Fruit fly (Drosophila melanogaster) whole organism, embryonic: ENCODE measurements around the gene gcm.

ENCODE experiments used
- Asciz ChIP-seq: fragments of 200-800 bp; sonication (Bioruptor generic); optimal IDR thresholded peaks from 2 replicates; lab custom pipeline; 2017; ENCODE audit warnings: missing biosample characterization, mild to moderate bottlenecking, missing genetic modification characterization, missing genetic modification reagents
- CG1024 ChIP-seq: fragments of 200-800 bp; sonication (Bioruptor generic); IDR thresholded peaks from 2 replicates; pipeline ENCODE4 v1.3.6; 2022; ENCODE audit warnings: missing biosample characterization, missing genetic modification characterization
- CG10462 ChIP-seq: fragments of 200-800 bp; sonication (Bioruptor generic); optimal IDR thresholded peaks from 2 replicates; lab custom pipeline; 2016; ENCODE audit warnings: missing biosample characterization, missing genetic modification characterization
- CG10543 ChIP-seq: fragments of 200-800 bp; sonication (Bioruptor generic); optimal IDR thresholded peaks from 3 replicates; lab custom pipeline; 2017; ENCODE audit warnings: missing biosample characterization, mild to moderate bottlenecking, missing genetic modification characterization, moderate library complexity
- CG10979 ChIP-seq: fragments of 200-800 bp; sonication (Bioruptor generic); optimal IDR thresholded peaks from 2 replicates; lab custom pipeline; 2018; ENCODE audit warnings: missing biosample characterization, mild to moderate bottlenecking, missing genetic modification characterization, moderate library complexity
- CG11696 ChIP-seq: fragments of 200-800 bp; sonication (Bioruptor generic); IDR thresholded peaks from 2 replicates; pipeline ENCODE4 v1.3.6; 2022; ENCODE audit warnings: missing biosample characterization, missing genetic modification characterization
- CG11723 ChIP-seq: fragments of 200-800 bp; sonication (Bioruptor generic); optimal IDR thresholded peaks from 2 replicates; lab custom pipeline; 2017; ENCODE audit warnings: missing biosample characterization, mild to moderate bottlenecking, missing genetic modification characterization
- CG13424 ChIP-seq: fragments of 200-800 bp; sonication (Bioruptor generic); optimal IDR thresholded peaks from 2 replicates; lab custom pipeline; 2019; ENCODE audit warnings: missing biosample characterization, mild to moderate bottlenecking, missing genetic modification characterization, moderate library complexity
- CG13624 ChIP-seq: fragments of 200-800 bp; sonication (Bioruptor generic); optimal IDR thresholded peaks from 2 replicates; lab custom pipeline; 2016; ENCODE audit warnings: missing biosample characterization, missing genetic modification characterization
- CG14667 ChIP-seq: fragments of 200-800 bp; sonication (Bioruptor generic); IDR thresholded peaks from 2 replicates; pipeline ENCODE4 v1.3.6; 2022; ENCODE audit warnings: missing biosample characterization, missing genetic modification characterization
- CG1647 ChIP-seq: fragments of 200-800 bp; sonication (Bioruptor generic); optimal IDR thresholded peaks from 3 replicates; lab custom pipeline; 2016; ENCODE audit warnings: missing biosample characterization, missing genetic modification characterization
- CG17912 ChIP-seq: fragments of 200-800 bp; sonication (Bioruptor generic); optimal IDR thresholded peaks from 2 replicates; lab custom pipeline; 2018; ENCODE audit warnings: missing biosample characterization, mild to moderate bottlenecking, missing genetic modification characterization
- CG30403 ChIP-seq: fragments of 200-800 bp; sonication (Bioruptor generic); optimal IDR thresholded peaks from 3 replicates; lab custom pipeline; 2016; ENCODE audit warnings: missing biosample characterization, missing genetic modification characterization
- CG31365 ChIP-seq: fragments of 200-800 bp; sonication (Bioruptor generic); optimal IDR thresholded peaks from 2 replicates; lab custom pipeline; 2018; ENCODE audit warnings: missing biosample characterization, mild to moderate bottlenecking, missing genetic modification characterization
- CG3407 ChIP-seq: fragments of 200-800 bp; sonication (Bioruptor generic); optimal IDR thresholded peaks from 2 replicates; lab custom pipeline; 2018; ENCODE audit warnings: missing biosample characterization, mild to moderate bottlenecking, missing genetic modification characterization
- CG42726 ChIP-seq: fragments of 200-800 bp; sonication (Bioruptor generic); IDR thresholded peaks from 2 replicates; pipeline ENCODE4 v1.3.6; 2022; ENCODE audit warnings: missing biosample characterization, missing genetic modification characterization; ENCODE audit not compliant: partially characterized antibody
- CG4854 ChIP-seq: fragments of 200-800 bp; sonication (Bioruptor generic); optimal IDR thresholded peaks from 2 replicates; lab custom pipeline; 2016; ENCODE audit warnings: missing biosample characterization, missing genetic modification characterization, inconsistent platforms
- CG6854 ChIP-seq: fragments of 200-800 bp; sonication (Bioruptor generic); optimal IDR thresholded peaks from 3 replicates; lab custom pipeline; 2017; ENCODE audit warnings: missing biosample characterization, mild to moderate bottlenecking, missing genetic modification characterization
- CG7745 ChIP-seq: fragments of 200-800 bp; sonication (Bioruptor generic); optimal IDR thresholded peaks from 2 replicates; lab custom pipeline; 2018; ENCODE audit warnings: missing biosample characterization, mild to moderate bottlenecking, missing genetic modification characterization, moderate library complexity
- CG7963 ChIP-seq: fragments of 200-800 bp; sonication (Bioruptor generic); IDR thresholded peaks from 3 replicates; pipeline ENCODE4 v1.3.6; 2022; ENCODE audit warnings: missing biosample characterization, missing genetic modification characterization; ENCODE audit not compliant: partially characterized antibody
- CG8765 ChIP-seq: fragments of 200-800 bp; sonication (Bioruptor generic); IDR thresholded peaks from 2 replicates; pipeline ENCODE4 v1.3.6; 2022; ENCODE audit warnings: missing biosample characterization, missing genetic modification characterization
- CG9609 ChIP-seq: fragments of 200-800 bp; sonication (Bioruptor generic); optimal IDR thresholded peaks from 3 replicates; lab custom pipeline; 2016; ENCODE audit warnings: missing biosample characterization, missing genetic modification characterization
- D19B ChIP-seq: fragments of 200-800 bp; sonication (Bioruptor generic); optimal IDR thresholded peaks from 2 replicates; lab custom pipeline; 2017; ENCODE audit warnings: missing biosample characterization, mild to moderate bottlenecking, missing genetic modification characterization
- Dp ChIP-seq: fragments of 200-800 bp; sonication (Bioruptor generic); optimal IDR thresholded peaks from 2 replicates; lab custom pipeline; 2018; ENCODE audit warnings: missing biosample characterization, mild to moderate bottlenecking, missing genetic modification characterization, moderate library complexity
- Fer2 ChIP-seq: fragments of 200-800 bp; sonication (Bioruptor generic); optimal IDR thresholded peaks from 2 replicates; lab custom pipeline; 2018; ENCODE audit warnings: missing biosample characterization, mild to moderate bottlenecking, missing genetic modification characterization, moderate library complexity
- MTF-1 ChIP-seq: fragments of 200-800 bp; sonication (Bioruptor generic); optimal IDR thresholded peaks from 2 replicates; lab custom pipeline; 2018; ENCODE audit warnings: missing biosample characterization, mild to moderate bottlenecking, missing genetic modification characterization, borderline replicate concordance
- Mes4 ChIP-seq: fragments of 200-800 bp; sonication (Bioruptor generic); optimal IDR thresholded peaks from 2 replicates; lab custom pipeline; 2016; ENCODE audit warnings: missing biosample characterization, missing genetic modification characterization
- Myb ChIP-seq: fragments of 200-800 bp; sonication (Bioruptor generic); optimal IDR thresholded peaks from 2 replicates; lab custom pipeline; 2016; ENCODE audit warnings: missing biosample characterization, missing genetic modification characterization
- TFAM ChIP-seq: fragments of 200-800 bp; sonication (Bioruptor generic); optimal IDR thresholded peaks from 2 replicates; lab custom pipeline; 2017; ENCODE audit warnings: missing biosample characterization, missing genetic modification characterization, inconsistent platforms
- cas ChIP-seq: fragments of 200-800 bp; sonication (Bioruptor generic); IDR thresholded peaks from 2 replicates; pipeline ENCODE4 v1.3.6; 2022; ENCODE audit warnings: missing biosample characterization, missing genetic modification characterization
- cato ChIP-seq: fragments of 200-800 bp; sonication (Bioruptor generic); optimal IDR thresholded peaks from 2 replicates; lab custom pipeline; 2016; ENCODE audit warnings: missing biosample characterization, missing genetic modification characterization, borderline replicate concordance
- chif ChIP-seq, 2 experiments: fragments of 200-800 bp; sonication (Bioruptor generic); optimal IDR thresholded peaks; 3 replicates each; lab custom pipeline; 2016; ENCODE audit warnings: missing biosample characterization in 2 of 2, missing genetic modification characterization in 2 of 2
- en ChIP-seq: fragments of 200-800 bp; sonication (Bioruptor generic); optimal IDR thresholded peaks from 2 replicates; lab custom pipeline; 2016; ENCODE audit warnings: missing biosample characterization, missing genetic modification characterization
- esg ChIP-seq: fragments of 200-800 bp; sonication (Bioruptor generic); conservative IDR thresholded peaks from 2 replicates; pipeline ENCODE4 v1.3.6; 2022; ENCODE audit warnings: missing biosample characterization, missing genetic modification characterization
- fd102C ChIP-seq: fragments of 200-800 bp; sonication (Bioruptor generic); optimal IDR thresholded peaks from 2 replicates; lab custom pipeline; 2018; ENCODE audit warnings: missing biosample characterization, mild to moderate bottlenecking, missing genetic modification characterization, moderate library complexity
- hbn ChIP-seq: fragments of 200-800 bp; sonication (Bioruptor generic); IDR thresholded peaks from 2 replicates; pipeline ENCODE4 v1.3.6; 2022; ENCODE audit warnings: missing biosample characterization, missing genetic modification characterization; ENCODE audit not compliant: partially characterized antibody
- jigr1 ChIP-seq: fragments of 200-800 bp; sonication (Bioruptor generic); IDR thresholded peaks from 3 replicates; pipeline ENCODE4 v1.3.6; 2022; ENCODE audit warnings: missing biosample characterization, missing genetic modification characterization
- lmd ChIP-seq: fragments of 200-800 bp; sonication (Bioruptor generic); IDR thresholded peaks from 2 replicates; pipeline ENCODE4 v1.3.6; 2022; ENCODE audit warnings: missing biosample characterization, missing genetic modification characterization
- onecut ChIP-seq: fragments of 200-800 bp; sonication (Bioruptor generic); IDR thresholded peaks from 2 replicates; pipeline ENCODE4 v1.3.6; 2022; ENCODE audit warnings: missing biosample characterization, missing genetic modification characterization
- phol ChIP-seq: fragments of 200-800 bp; sonication (Bioruptor generic); optimal IDR thresholded peaks from 3 replicates; lab custom pipeline; 2018; ENCODE audit warnings: missing biosample characterization, mild to moderate bottlenecking, missing genetic modification characterization, moderate library complexity
- prd ChIP-seq, 3 experiments: fragments of >200 bp in 2 of 3; fragments of 200-800 bp in 1 of 3; sonication (Bioruptor generic) in 1 of 3; optimal IDR thresholded peaks in 2 of 3; IDR thresholded peaks in 1 of 3; 2 replicates in 2 of 3; 3 replicates in 1 of 3; pipeline versions ENCODE4 v1.3.6 to Lab custom; 2017 to 2022; ENCODE audit warnings: missing biosample characterization in 1 of 3, missing genetic modification characterization in 1 of 3
- pum ChIP-seq: fragments of 200-800 bp; sonication (Bioruptor generic); optimal IDR thresholded peaks from 2 replicates; lab custom pipeline; 2016; ENCODE audit warnings: missing biosample characterization, missing genetic modification characterization
- rib ChIP-seq: fragments of 200-800 bp; sonication (Bioruptor generic); IDR thresholded peaks from 2 replicates; pipeline ENCODE4 v1.3.6; 2022; ENCODE audit warnings: missing biosample characterization, missing genetic modification characterization
- shn ChIP-seq: fragments of 200-800 bp; sonication (Bioruptor generic); optimal IDR thresholded peaks from 3 replicates; lab custom pipeline; 2016; ENCODE audit warnings: missing biosample characterization, missing genetic modification characterization
- sisA ChIP-seq: fragments of 200-800 bp; sonication (Bioruptor generic); IDR thresholded peaks from 2 replicates; pipeline ENCODE4 v1.3.6; 2022; ENCODE audit warnings: missing biosample characterization, missing genetic modification characterization
- sug ChIP-seq: fragments of 200-800 bp; optimal IDR thresholded peaks from 2 replicates; lab custom pipeline; 2019; ENCODE audit warnings: missing biosample characterization, mild to moderate bottlenecking, missing genetic modification characterization, moderate library complexity
- trem ChIP-seq: fragments of 200-800 bp; optimal IDR thresholded peaks from 3 replicates; lab custom pipeline; 2019; ENCODE audit warnings: missing biosample characterization, mild to moderate bottlenecking, missing genetic modification characterization, moderate library complexity
- twi ChIP-seq: fragments of 200-800 bp; optimal IDR thresholded peaks from 2 replicates; lab custom pipeline; 2019; ENCODE audit warnings: missing biosample characterization, mild to moderate bottlenecking, missing genetic modification characterization, moderate library complexity

Gene gcm

dm6 chr2L:9568360-9569088, 13.0 kb downstream of the gcm start, which contains the start of gene brwl (continued):
- peak; percentile 99 for TF ChIP-seq CG10543 (GFP tag; lab: Kevin White, UChicago)
- peak; percentile 98 for TF ChIP-seq cato
- peak; percentile 95 for TF ChIP-seq cas
- peak; percentile 99 for TF ChIP-seq CG6854 (GFP tag; lab: Kevin White, UChicago)
- TF ChIP-seq Fer2 (tag; lab: Kevin White, UChicago): peak; percentile 94
- peak; percentile 98 for TF ChIP-seq CG4854 (GFP tag; lab: Kevin White, UChicago)
- TF ChIP-seq twi (tag; lab: Kevin White, UChicago): peak; percentile 96
- TF ChIP-seq Myb: peak; percentile 87
- TF ChIP-seq CG17912 (GFP tag; lab: Kevin White, UChicago): peak; percentile 83
- peak; percentile 97 for TF ChIP-seq trem (tag; lab: Kevin White, UChicago)
- TF ChIP-seq rib (GFP tag; lab: Robert Waterston, UW): peak; percentile 96
- TF ChIP-seq CG13424 (tag; lab: Kevin White, UChicago): peak; percentile 99
- peak; percentile 92 for TF ChIP-seq CG8765
- peak; percentile 89 for TF ChIP-seq CG7745 (tag; lab: Kevin White, UChicago)
- TF ChIP-seq esg (GFP tag; lab: Robert Waterston, UW): peak; percentile 98
- peak; percentile 93 for TF ChIP-seq TFAM (GFP tag; lab: Kevin White, UChicago)
- peak; percentile 97 for TF ChIP-seq CG3407 (GFP tag; lab: Kevin White, UChicago)
- peak; percentile 98 for TF ChIP-seq pum
- peak; percentile 99 for TF ChIP-seq lmd (GFP tag; lab: Robert Waterston, UW)
- TF ChIP-seq CG30403 (GFP tag; lab: Kevin White, UChicago): peak; percentile 99
- peak; percentile 93 for TF ChIP-seq D19B
- TF ChIP-seq CG9609 (GFP tag; lab: Kevin White, UChicago): peak; percentile 98
- TF ChIP-seq CG11696 (GFP tag; lab: Robert Waterston, UW): peak; percentile 92
- TF ChIP-seq Mes4 (GFP tag; lab: Kevin White, UChicago): peak; percentile 98
- peak; percentile 99 for TF ChIP-seq sisA (GFP tag; lab: Robert Waterston, UW)
- TF ChIP-seq Asciz (GFP tag; lab: Kevin White, UChicago): peak; percentile 98
- TF ChIP-seq Dp (GFP tag; lab: Kevin White, UChicago): peak; percentile 19
- peak; percentile 96 for TF ChIP-seq fd102C
- TF ChIP-seq CG7963 (GFP tag; lab: Robert Waterston, UW): no peak
- TF ChIP-seq MTF-1 (GFP tag; lab: Kevin White, UChicago): peak; percentile 90
- TF ChIP-seq hbn: no peak
- TF ChIP-seq jigr1 (GFP tag; lab: Robert Waterston, UW): peak; percentile 98
- TF ChIP-seq phol (tag; lab: Kevin White, UChicago): peak; percentile 99
- TF ChIP-seq prd (optimal IDR thresholded peaks at IDR 0.05; lab: Kevin White, UChicago): no peak
- TF ChIP-seq prd (GFP tag; IDR thresholded peaks at IDR 0.05; lab: Robert Waterston, UW): peak; percentile 99
- TF ChIP-seq en (GFP tag; lab: Kevin White, UChicago): peak; percentile 98
- peak; percentile 98 for TF ChIP-seq CG13624 (GFP tag; lab: Kevin White, UChicago)
- peak; percentile 94 for TF ChIP-seq onecut (GFP tag; lab: Robert Waterston, UW)
- peak; percentile 97 for TF ChIP-seq sug
- TF ChIP-seq CG1647 (GFP tag; lab: Kevin White, UChicago): peak; percentile 97
- TF ChIP-seq CG14667 (GFP tag; lab: Robert Waterston, UW): peak; percentile 98
- TF ChIP-seq chif (GFP tag; optimal IDR thresholded peaks at IDR 0.05; lab: Kevin White, UChicago): peak; percentile 99
- no peak for TF ChIP-seq CG42726
- peak; percentile 99 for TF ChIP-seq CG10979 (tag; lab: Kevin White, UChicago)
- peak; percentile 97 for TF ChIP-seq CG11723
- TF ChIP-seq CG31365 (tag; lab: Kevin White, UChicago): peak; percentile 90
- peak; percentile 92 for TF ChIP-seq CG1024 (GFP tag; lab: Robert Waterston, UW)
- peak; percentile 96 for TF ChIP-seq shn (GFP tag; lab: Kevin White, UChicago)
- TF ChIP-seq CG10462 (GFP tag; lab: Kevin White, UChicago): peak; percentile 99
